Fruit fly (Drosophila melanogaster) whole organism, embryonic: ENCODE data around the gene Oseg1.

Source experiments
- Abd-B ChIP-seq: fragments of 200-800 bp; sonication (Bioruptor generic); optimal IDR thresholded peaks from 2 replicates; lab custom pipeline; 2018; ENCODE audit warnings: missing biosample characterization, mild to moderate bottlenecking, missing genetic modification characterization, moderate library complexity
- CG11695 ChIP-seq: fragments of 200-800 bp; sonication (Bioruptor generic); IDR thresholded peaks from 3 replicates; pipeline ENCODE4 v1.3.6; 2022; ENCODE audit warnings: missing biosample characterization, missing genetic modification characterization
- CG1233 ChIP-seq: fragments of 200-800 bp; sonication (Bioruptor generic); optimal IDR thresholded peaks from 4 replicates; lab custom pipeline; 2018; ENCODE audit warnings: missing biosample characterization, mild to moderate bottlenecking, missing genetic modification characterization
- CG12744 ChIP-seq: fragments of 200-800 bp; sonication (Bioruptor generic); optimal IDR thresholded peaks from 2 replicates; lab custom pipeline; 2016; ENCODE audit warnings: missing biosample characterization, missing genetic modification characterization
- CG16779 ChIP-seq: fragments of 200-800 bp; sonication (Bioruptor generic); IDR thresholded peaks from 2 replicates; pipeline ENCODE4 v1.3.6; 2022; ENCODE audit warnings: missing biosample characterization, missing genetic modification characterization
- CG2120 ChIP-seq: fragments of 200-800 bp; sonication (Bioruptor generic); optimal IDR thresholded peaks from 3 replicates; lab custom pipeline; 2016; ENCODE audit warnings: missing biosample characterization, missing genetic modification characterization
- CG8281 ChIP-seq: fragments of 200-800 bp; sonication (Bioruptor generic); optimal IDR thresholded peaks from 2 replicates; lab custom pipeline; 2018; ENCODE audit warnings: missing biosample characterization, mild to moderate bottlenecking, missing genetic modification characterization, moderate library complexity
- D ChIP-seq, 2 experiments: fragments of 200-800 bp in 1 of 2; fragments of >200 bp in 1 of 2; sonication (Bioruptor generic) in 1 of 2; optimal IDR thresholded peaks; 2 replicates in 1 of 2; 3 replicates in 1 of 2; lab custom pipeline; 2017; ENCODE audit warnings: mild to moderate bottlenecking in 1 of 2, missing biosample characterization in 1 of 2, missing genetic modification characterization in 1 of 2, missing genetic modification reagents in 1 of 2
- Drgx ChIP-seq: fragments of 200-800 bp; sonication (Bioruptor generic); IDR thresholded peaks from 2 replicates; pipeline ENCODE4 v1.3.6; 2022; ENCODE audit warnings: missing biosample characterization, missing genetic modification characterization
- HmgD ChIP-seq: fragments of 200-800 bp; sonication (Bioruptor generic); optimal IDR thresholded peaks from 3 replicates; lab custom pipeline; 2016; ENCODE audit warnings: missing biosample characterization, missing genetic modification characterization
- Hr3 ChIP-seq: fragments of 200-800 bp; sonication (Bioruptor generic); optimal IDR thresholded peaks from 3 replicates; lab custom pipeline; 2016; ENCODE audit warnings: missing biosample characterization, missing genetic modification characterization
- Lim3 ChIP-seq: fragments of 200-800 bp; sonication (Bioruptor generic); IDR thresholded peaks from 2 replicates; pipeline ENCODE4 v1.3.6; 2022; ENCODE audit warnings: missing biosample characterization, missing genetic modification characterization
- Lpt ChIP-seq: fragments of >200 bp; optimal IDR thresholded peaks from 2 replicates; lab custom pipeline; 2018; ENCODE audit warnings: missing biosample characterization, missing genetic modification characterization
- Med ChIP-seq: fragments of 200-800 bp; sonication (Bioruptor generic); peaks from one replicate; lab custom pipeline; 2016; ENCODE audit warnings: missing biosample characterization, missing genetic modification characterization, mild to moderate bottlenecking, inconsistent platforms, moderate library complexity
- Trl ChIP-seq, 3 experiments: fragments of >200 bp in 2 of 3; fragments of 200-800 bp in 1 of 3; sonication (Bioruptor generic) in 1 of 3; optimal IDR thresholded peaks; 2 replicates in 1 of 3; 3 replicates in 2 of 3; lab custom pipeline; 2016 to 2017; ENCODE audit warnings: missing biosample characterization in 1 of 3, missing genetic modification characterization in 1 of 3
- az2 ChIP-seq: fragments of 200-800 bp; sonication (Bioruptor generic); optimal IDR thresholded peaks from 3 replicates; lab custom pipeline; 2016; ENCODE audit warnings: missing biosample characterization, missing genetic modification characterization
- caup ChIP-seq: fragments of 200-800 bp; sonication (Bioruptor generic); optimal IDR thresholded peaks from 3 replicates; lab custom pipeline; 2017; ENCODE audit warnings: missing biosample characterization, mild to moderate bottlenecking, missing genetic modification characterization, moderate library complexity; ENCODE audit not compliant: severe bottlenecking
- esg ChIP-seq: fragments of 200-800 bp; sonication (Bioruptor generic); conservative IDR thresholded peaks from 2 replicates; pipeline ENCODE4 v1.3.6; 2022; ENCODE audit warnings: missing biosample characterization, missing genetic modification characterization
- fd102C ChIP-seq: fragments of 200-800 bp; sonication (Bioruptor generic); optimal IDR thresholded peaks from 2 replicates; lab custom pipeline; 2018; ENCODE audit warnings: missing biosample characterization, mild to moderate bottlenecking, missing genetic modification characterization, moderate library complexity
- fru ChIP-seq: fragments of >200 bp; optimal IDR thresholded peaks from 2 replicates; lab custom pipeline; 2017
- gce ChIP-seq: fragments of 200-800 bp; sonication (Bioruptor generic); IDR thresholded peaks from 3 replicates; pipeline ENCODE4 v1.3.6; 2022; ENCODE audit warnings: missing biosample characterization, missing genetic modification characterization
- gcm ChIP-seq: fragments of 200-800 bp; sonication (Bioruptor generic); optimal IDR thresholded peaks from 2 replicates; lab custom pipeline; 2019; ENCODE audit warnings: missing biosample characterization, mild to moderate bottlenecking, missing genetic modification characterization, moderate library complexity
- gsb-n ChIP-seq: fragments of 200-800 bp; sonication (Bioruptor generic); optimal IDR thresholded peaks from 3 replicates; lab custom pipeline; 2018; ENCODE audit warnings: missing biosample characterization, mild to moderate bottlenecking, missing genetic modification characterization
- nom ChIP-seq: fragments of 200-800 bp; sonication (Bioruptor generic); optimal IDR thresholded peaks from 2 replicates; lab custom pipeline; 2017; ENCODE audit warnings: missing biosample characterization, missing genetic modification characterization, mild to moderate bottlenecking, moderate library complexity, missing genetic modification reagents
- pb ChIP-seq: fragments of 200-800 bp; sonication (Bioruptor generic); optimal IDR thresholded peaks from 3 replicates; lab custom pipeline; 2016; ENCODE audit warnings: missing biosample characterization, missing genetic modification characterization
- schlank ChIP-seq: fragments of 200-800 bp; sonication (Bioruptor generic); optimal IDR thresholded peaks from 2 replicates; lab custom pipeline; 2018; ENCODE audit warnings: missing biosample characterization, mild to moderate bottlenecking, missing genetic modification characterization
- vvl ChIP-seq: fragments of 200-800 bp; sonication (Bioruptor generic); IDR thresholded peaks from 2 replicates; pipeline ENCODE4 v1.3.6; 2022; ENCODE audit warnings: missing biosample characterization, missing genetic modification characterization

Oseg1 gene

DNA sequence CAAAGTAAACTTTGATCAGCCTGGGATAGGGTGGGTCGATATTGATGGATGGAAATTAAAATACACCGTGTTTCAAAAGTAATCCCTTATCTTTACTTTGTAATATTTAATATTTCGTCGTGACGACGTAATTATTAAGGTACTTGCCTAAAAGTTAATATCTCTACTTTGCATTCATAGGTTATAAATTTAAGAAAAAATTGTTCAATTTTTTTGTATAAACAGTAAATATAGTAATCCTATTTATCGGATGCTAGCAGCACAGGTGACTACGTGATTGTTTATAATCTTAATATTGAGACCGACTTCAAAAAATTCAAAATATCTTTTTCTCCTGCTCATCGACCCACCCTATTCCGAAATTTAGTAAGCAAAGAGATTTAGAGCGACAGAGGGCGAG is 54.5 kb downstream of the Oseg1 start:
- TF ChIP-seq CG8281 (no peak), az2 (GFP tag; lab: Kevin White, UChicago) (no peak), CG2120 (GFP tag; lab: Kevin White, UChicago) (peak; percentile 12), CG11695 (GFP tag; lab: Robert Waterston, UW) (no peak), Drgx (GFP tag; lab: Robert Waterston, UW) (no peak), Med (GFP tag; lab: Kevin White, UChicago) (peak; percentile 78), Lpt (GFP tag; lab: Kevin White, UChicago) (no peak), CG1233 (GFP tag; lab: Kevin White, UChicago) (no peak), D (optimal IDR thresholded peaks at IDR 0.05; lab: Kevin White, UChicago) (no peak), D (GFP tag; optimal IDR thresholded peaks at IDR 0.05; lab: Kevin White, UChicago) (no peak), CG12744 (GFP tag; lab: Kevin White, UChicago) (no peak), pb (GFP tag; lab: Kevin White, UChicago) (no peak), CG16779 (GFP tag; lab: Robert Waterston, UW) (no peak), HmgD (GFP tag; lab: Kevin White, UChicago) (no peak), fru (lab: Kevin White, UChicago) (no peak), gce (GFP tag; lab: Robert Waterston, UW) (no peak), nom (GFP tag; lab: Kevin White, UChicago) (peak; percentile 54), Hr3 (GFP tag; lab: Kevin White, UChicago) (no peak), gsb-n (tag; lab: Kevin White, UChicago) (no peak), Trl (optimal IDR thresholded peaks at IDR 0.05; lab: Kevin White, UChicago) (no peak), Trl (GFP tag; optimal IDR thresholded peaks at IDR 0.05; lab: Kevin White, UChicago) (no peak), fd102C (GFP tag; lab: Kevin White, UChicago) (no peak), schlank (no peak), Abd-B (GFP tag; lab: Kevin White, UChicago) (no peak), vvl (GFP tag; lab: Robert Waterston, UW) (0 out of 2 replicates have a peak, but pooled peaks have one; percentile 16), Lim3 (GFP tag; lab: Robert Waterston, UW) (no peak), gcm (GFP tag; lab: Kevin White, UChicago) (no peak), esg (GFP tag; lab: Robert Waterston, UW) (no peak), caup (GFP tag; lab: Kevin White, UChicago) (no peak)
